Fruit fly (Drosophila melanogaster): Measurements from ENCODE around the gene CG34163.
"Not testable (repeated sequence)": the region's sequence is repeated elsewhere in the genome, so short reads cannot be mapped to it uniquely, and the experiment has no call there.

CG34163 gene

dm6 chr2L:11992602-11993001 is 4.5 kb downstream of the CG34163 start, which contains the start of gene Ada1-2:
Ada1-2 (plus strand) TSS chr2L:11992902.
- TF ChIP-seq woc, sage, dmrt93B (GFP tag; optimal IDR thresholded peaks at IDR 0.05): not testable (repeated sequence)

dm6 chr2L:11995332-11995790 is 7.3 kb downstream of the CG34163 start, which contains the start of the genes CG18789 and Qtzl:
CG18789 (minus strand) TSS chr2L:11995432.
Qtzl (plus strand) TSS chr2L:11995740.
- not testable (repeated sequence) for TF ChIP-seq Hnf4, CG9705, br (GFP tag; optimal IDR thresholded peaks at IDR 0.05)

- TF ChIP-seq Vsx2 (GFP tag; optimal IDR thresholded peaks at IDR 0.05; ENCODE audit: partially characterized antibody); dsf (GFP tag; optimal IDR thresholded peaks at IDR 0.05; ENCODE audit: borderline replicate concordance); sage (GFP tag; optimal IDR thresholded peaks at IDR 0.05): not testable (repeated sequence)
These were observed 8.4 kb downstream of the CG34163 start, which contains the start of gene Ada1-1 for dm6 chr2L:11996509-11996908. Ada1-1 (plus strand) TSS chr2L:11996809.

- not testable (repeated sequence) for TF ChIP-seq lola, woc, GATAd (GFP tag; optimal IDR thresholded peaks at IDR 0.05)
These were observed 11.2 kb downstream of the CG34163 start, which contains the start of the genes CG18787 and Nfs1 for dm6 chr2L:11999240-11999704. CG18787 (minus strand) TSS chr2L:11999340. Nfs1 (plus strand) TSS chr2L:11999654.

dm6 chr2L:12001132-12001531 is 13.1 kb downstream of the CG34163 start:
- no peak for TF ChIP-seq Hr83 (GFP tag; optimal IDR thresholded peaks at IDR 0.05; ENCODE audit: poor library complexity, severe bottlenecking)
- no peak for TF ChIP-seq OdsH (GFP tag; optimal IDR thresholded peaks at IDR 0.05)
- TF ChIP-seq Dfd (GFP tag; optimal IDR thresholded peaks at IDR 0.05): no peak
- TF ChIP-seq dmrt93B (GFP tag; optimal IDR thresholded peaks at IDR 0.05): no peak

dm6 chr2L:12002051-12002450 is 14.0 kb downstream of the CG34163 start, which contains the start of gene Hacd1:
Hacd1 (minus strand) TSS chr2L:12002266.
- TF ChIP-seq Myc (optimal IDR thresholded peaks at IDR 0.05): no peak
- no peak for TF ChIP-seq woc (GFP tag; optimal IDR thresholded peaks at IDR 0.05)
- no peak for TF ChIP-seq Rel (GFP tag; optimal IDR thresholded peaks at IDR 0.05)
- peak; percentile 7 for TF ChIP-seq Rel (tag; optimal IDR thresholded peaks at IDR 0.05)

dm6 chr2L:12002922-12003791 is 15.1 kb downstream of the CG34163 start:
- TF ChIP-seq Vsx2 (GFP tag; optimal IDR thresholded peaks at IDR 0.05; ENCODE audit: partially characterized antibody) (no peak), fru (GFP tag; optimal IDR thresholded peaks at IDR 0.05) (peak; percentile 5), Rel (GFP tag; optimal IDR thresholded peaks at IDR 0.05) (no peak), Rel (tag; optimal IDR thresholded peaks at IDR 0.05) (peak; percentile 99), pan (optimal IDR thresholded peaks at IDR 0.05) (no peak), Hnf4 (GFP tag; optimal IDR thresholded peaks at IDR 0.05) (peak; percentile 8), CrebA (GFP tag; optimal IDR thresholded peaks at IDR 0.05; ENCODE audit: borderline replicate concordance) (no peak), dl (GFP tag; optimal IDR thresholded peaks at IDR 0.05; ENCODE audit: insufficient read depth in 1 of 2, partially characterized antibody in 2 of 2) (peak; percentile 64 to 90), Sp1 (GFP tag; optimal IDR thresholded peaks at IDR 0.05) (peak; percentile 20), psq (GFP tag; optimal IDR thresholded peaks at IDR 0.05) (peak; percentile 0), Jra (GFP tag; optimal IDR thresholded peaks at IDR 0.05) (peak; percentile 40), OdsH (GFP tag; optimal IDR thresholded peaks at IDR 0.05) (peak; percentile 1), GATAd (GFP tag; optimal IDR thresholded peaks at IDR 0.05) (no peak), HLH106 (tag; optimal IDR thresholded peaks at IDR 0.05) (peak; percentile 49), woc (GFP tag; optimal IDR thresholded peaks at IDR 0.05) (peak; percentile 84), rgr (GFP tag; optimal IDR thresholded peaks at IDR 0.05) (peak; percentile 2), h (GFP tag; optimal IDR thresholded peaks at IDR 0.05) (peak; percentile 88), Hr83 (GFP tag; optimal IDR thresholded peaks at IDR 0.05; ENCODE audit: poor library complexity, severe bottlenecking) (peak; percentile 50), br (GFP tag; optimal IDR thresholded peaks at IDR 0.05) (peak; percentile 63), CG9705 (GFP tag; optimal IDR thresholded peaks at IDR 0.05) (no peak), foxo (GFP tag; optimal IDR thresholded peaks at IDR 0.05) (peak in 1 of 2 experiments; percentile 46), jim (GFP tag; optimal IDR thresholded peaks at IDR 0.05) (no peak), Dfd (GFP tag; optimal IDR thresholded peaks at IDR 0.05) (peak; percentile 8)
